Worm (Caenorhabditis elegans) whole organism, young adult: ENCODE results near the gene zipt-2.2.

Source experiments
- B0035.1 ChIP-seq: sonication (generic microtip); optimal IDR thresholded peaks from 2 replicates; lab custom pipeline; 2016; ENCODE audit warnings: missing genetic modification characterization, mild to moderate bottlenecking, missing compliant biosample characterization, missing genotype, missing genetic modification reagents
- C06A6.2 ChIP-seq: fragments of 200-800 bp; sonication (Bioruptor generic); conservative IDR thresholded peaks from 2 replicates; pipeline ENCODE4 v1.3.6; 2022; ENCODE audit warnings: missing genetic modification characterization, missing compliant biosample characterization
- C17E4.6 ChIP-seq: fragments of 200-800 bp; sonication (Bioruptor generic); IDR thresholded peaks from 2 replicates; pipeline ENCODE4 v1.3.6; 2022; ENCODE audit warnings: missing genetic modification reagents, missing genetic modification characterization, missing compliant biosample characterization
- F39B2.1 ChIP-seq: fragments of 200-800 bp; sonication (Bioruptor generic); IDR thresholded peaks from 2 replicates; pipeline ENCODE4 v1.3.6; 2022; ENCODE audit warnings: missing genetic modification reagents, missing genetic modification characterization, missing compliant biosample characterization
- T07F8.4 ChIP-seq: sonication (generic microtip); optimal IDR thresholded peaks from 2 replicates; lab custom pipeline; 2016; ENCODE audit warnings: mild to moderate bottlenecking, missing genetic modification characterization, moderate library complexity, missing compliant biosample characterization
- Y53G8AR.9 ChIP-seq: fragments of 200-800 bp; sonication (Bioruptor generic); conservative IDR thresholded peaks from 2 replicates; pipeline ENCODE4 v1.3.6; 2022; ENCODE audit warnings: missing genetic modification reagents, missing genetic modification characterization, missing compliant biosample characterization
- aptf-3 ChIP-seq: fragments of 200-800 bp; sonication (Bioruptor generic); IDR thresholded peaks from 2 replicates; pipeline ENCODE4 v1.3.6; 2022; ENCODE audit warnings: missing genetic modification characterization, missing compliant biosample characterization
- atf-7 ChIP-seq: sonication (generic microtip); optimal IDR thresholded peaks from 2 replicates; lab custom pipeline; 2017; ENCODE audit warnings: mild to moderate bottlenecking, missing genetic modification characterization, missing compliant biosample characterization
- athp-1 ChIP-seq: sonication (generic microtip); optimal IDR thresholded peaks from 2 replicates; lab custom pipeline; 2017; ENCODE audit warnings: mild to moderate bottlenecking, missing genetic modification characterization, missing compliant biosample characterization
- cebp-1 ChIP-seq, 2 experiments: fragments of 200-800 bp in 1 of 2; sonication (Bioruptor generic) in 1 of 2; sonication (generic microtip) in 1 of 2; IDR thresholded peaks in 1 of 2; optimal IDR thresholded peaks in 1 of 2; 2 replicates each; pipeline versions ENCODE4 v1.3.6 to Lab custom; 2017 to 2022; ENCODE audit warnings: missing compliant biosample characterization in 2 of 2, missing genetic modification characterization in 2 of 2, mild to moderate bottlenecking in 1 of 2, missing genetic modification reagents in 1 of 2, moderate library complexity in 1 of 2
- ceh-40 ChIP-seq: fragments of 200-800 bp; sonication (Bioruptor generic); IDR thresholded peaks from 2 replicates; pipeline ENCODE4 v1.3.6; 2022; ENCODE audit warnings: missing genetic modification characterization, missing compliant biosample characterization
- ceh-79 ChIP-seq: sonication (generic microtip); optimal IDR thresholded peaks from 2 replicates; lab custom pipeline; 2017; ENCODE audit warnings: mild to moderate bottlenecking, missing genetic modification characterization, missing compliant biosample characterization
- ets-4 ChIP-seq: fragments of 200-800 bp; sonication (Bioruptor generic); optimal IDR thresholded peaks from 2 replicates; lab custom pipeline; 2018; ENCODE audit warnings: mild to moderate bottlenecking, missing genetic modification characterization, missing compliant biosample characterization
- gei-17 ChIP-seq: fragments of 200-800 bp; sonication (Bioruptor generic); optimal IDR thresholded peaks from 2 replicates; lab custom pipeline; 2018; ENCODE audit warnings: mild to moderate bottlenecking, missing genetic modification characterization, missing compliant biosample characterization
- hlh-12 ChIP-seq: sonication (generic microtip); optimal IDR thresholded peaks from 2 replicates; lab custom pipeline; 2016; ENCODE audit warnings: missing genetic modification characterization, missing compliant biosample characterization
- hlh-26 ChIP-seq: fragments of 200-800 bp; sonication (Bioruptor generic); conservative IDR thresholded peaks from 2 replicates; pipeline ENCODE4 v1.3.6; 2022; ENCODE audit warnings: missing genetic modification reagents, missing genetic modification characterization, missing compliant biosample characterization
- lag-1 ChIP-seq: fragments of 200-800 bp; sonication (Bioruptor generic); IDR thresholded peaks from 2 replicates; pipeline ENCODE4 v1.3.6; 2022; ENCODE audit warnings: missing genetic modification reagents, missing genetic modification characterization, missing compliant biosample characterization
- lin-26 ChIP-seq: fragments of 200-800 bp; sonication (Bioruptor generic); IDR thresholded peaks from 2 replicates; pipeline ENCODE4 v1.3.6; 2022; ENCODE audit warnings: missing genetic modification reagents, missing genetic modification characterization, missing compliant biosample characterization
- lsl-1 ChIP-seq: fragments of 200-800 bp; sonication (Bioruptor generic); optimal IDR thresholded peaks from 2 replicates; lab custom pipeline; 2018; ENCODE audit warnings: mild to moderate bottlenecking, missing genetic modification characterization, moderate library complexity, missing compliant biosample characterization
- lsy-27 ChIP-seq: sonication (generic microtip); optimal IDR thresholded peaks from 2 replicates; lab custom pipeline; 2017; ENCODE audit warnings: missing genetic modification characterization, mild to moderate bottlenecking, missing compliant biosample characterization, antibody characterized with exemption, missing genotype, borderline replicate concordance; ENCODE audit not compliant: insufficient read depth
- madf-6 ChIP-seq: fragments of 200-800 bp; sonication (Bioruptor generic); IDR thresholded peaks from 2 replicates; pipeline ENCODE4 v1.3.6; 2022; ENCODE audit warnings: missing genetic modification reagents, missing genetic modification characterization, missing compliant biosample characterization
- mcd-1 ChIP-seq: fragments of 200-800 bp; sonication (Bioruptor generic); IDR thresholded peaks from 2 replicates; pipeline ENCODE4 v1.3.6; 2022; ENCODE audit warnings: missing genetic modification reagents, missing genetic modification characterization, missing compliant biosample characterization
- mel-28 ChIP-seq: sonication (generic microtip); optimal IDR thresholded peaks from 2 replicates; lab custom pipeline; 2016; ENCODE audit warnings: borderline replicate concordance, mild to moderate bottlenecking, missing genetic modification characterization, missing compliant biosample characterization
- mes-4 ChIP-seq: sonication (generic microtip); optimal IDR thresholded peaks from 2 replicates; lab custom pipeline; 2016; ENCODE audit warnings: missing genotype, missing genetic modification characterization, missing compliant biosample characterization
- nfya-1 ChIP-seq: sonication (generic microtip); optimal IDR thresholded peaks from 2 replicates; lab custom pipeline; 2017; ENCODE audit warnings: antibody characterized with exemption, missing compliant biosample characterization, missing genetic modification characterization, borderline replicate concordance; ENCODE audit not compliant: insufficient read depth
- nfyb-1 ChIP-seq: fragments of 200-800 bp; sonication (Bioruptor generic); IDR thresholded peaks from 2 replicates; pipeline ENCODE4 v1.3.6; 2022; ENCODE audit warnings: missing genetic modification reagents, missing genetic modification characterization, missing compliant biosample characterization
- nhr-120 ChIP-seq: fragments of 200-800 bp; sonication (Bioruptor generic); IDR thresholded peaks from 2 replicates; pipeline ENCODE4 v1.3.6; 2022; ENCODE audit warnings: missing genetic modification characterization, missing compliant biosample characterization
- nhr-80 ChIP-seq: sonication (generic microtip); optimal IDR thresholded peaks from 2 replicates; lab custom pipeline; 2016; ENCODE audit warnings: missing genetic modification characterization, missing compliant biosample characterization
- pbrm-1 ChIP-seq: fragments of 200-800 bp; sonication (Bioruptor generic); IDR thresholded peaks from 2 replicates; pipeline ENCODE4 v1.3.6; 2022; ENCODE audit warnings: missing genetic modification reagents, missing genetic modification characterization, missing compliant biosample characterization
- pha-4 ChIP-seq: fragments of 150-350 bp; sonication (generic microtip); optimal IDR thresholded peaks from 2 replicates; lab custom pipeline; 2014; ENCODE audit warnings: missing biosample characterization, missing genetic modification reagents, missing genetic modification characterization
- rcor-1 ChIP-seq: fragments of 200-800 bp; sonication (Bioruptor generic); IDR thresholded peaks from 2 replicates; pipeline ENCODE4 v1.3.6; 2022; ENCODE audit warnings: missing genetic modification reagents, missing genetic modification characterization, missing compliant biosample characterization
- snpc-3.4 ChIP-seq: sonication (generic microtip); optimal IDR thresholded peaks from 2 replicates; lab custom pipeline; 2017; ENCODE audit warnings: missing genetic modification characterization, mild to moderate bottlenecking, missing compliant biosample characterization, antibody characterized with exemption, moderate library complexity, missing genotype, missing genetic modification reagents
- snpc-4 ChIP-seq, 5 experiments: fragments of 150-350 bp in 1 of 5; sonication (generic microtip) in 4 of 5; optimal IDR thresholded peaks; 2 replicates each; lab custom pipeline; 2014 to 2018; ENCODE audit warnings: missing genetic modification characterization in 5 of 5, missing biosample characterization in 3 of 5, antibody characterized with exemption in 2 of 5, mild to moderate bottlenecking in 2 of 5, missing compliant biosample characterization in 2 of 5, missing genotype in 2 of 5, moderate library complexity in 2 of 5, missing genetic modification reagents in 1 of 5
- sptf-2 ChIP-seq: fragments of 200-800 bp; sonication (Bioruptor generic); optimal IDR thresholded peaks from 2 replicates; lab custom pipeline; 2018; ENCODE audit warnings: mild to moderate bottlenecking, missing genetic modification characterization, missing compliant biosample characterization
- tbx-9 ChIP-seq: sonication (generic microtip); optimal IDR thresholded peaks from 2 replicates; lab custom pipeline; 2016; ENCODE audit warnings: borderline replicate concordance, missing genetic modification characterization, inconsistent platforms, missing compliant biosample characterization
- unc-62 ChIP-seq: fragments of 150-350 bp; optimal IDR thresholded peaks from 2 replicates; lab custom pipeline; 2014; ENCODE audit warnings: missing biosample characterization, missing genetic modification reagents, missing genetic modification characterization
- xnd-1 ChIP-seq: sonication (generic microtip); optimal IDR thresholded peaks from 2 replicates; lab custom pipeline; 2016; ENCODE audit warnings: missing genotype, missing genetic modification reagents, missing genetic modification characterization, missing compliant biosample characterization
- zfh-2 ChIP-seq: fragments of 200-800 bp; sonication (Bioruptor generic); conservative IDR thresholded peaks from 2 replicates; pipeline ENCODE4 v1.3.6; 2022; ENCODE audit warnings: missing genetic modification reagents, missing genetic modification characterization, missing compliant biosample characterization
- ztf-18 ChIP-seq: sonication (generic microtip); optimal IDR thresholded peaks from 2 replicates; lab custom pipeline; 2016; ENCODE audit warnings: missing genotype, mild to moderate bottlenecking, missing genetic modification characterization, missing compliant biosample characterization
- ztf-22 ChIP-seq: fragments of 200-800 bp; sonication (Bioruptor generic); optimal IDR thresholded peaks from 2 replicates; lab custom pipeline; 2018; ENCODE audit warnings: mild to moderate bottlenecking, missing genetic modification characterization, moderate library complexity, missing compliant biosample characterization
- ztf-3 ChIP-seq: fragments of 200-800 bp; sonication (Bioruptor generic); optimal IDR thresholded peaks from 2 replicates; lab custom pipeline; 2018; ENCODE audit warnings: mild to moderate bottlenecking, missing genetic modification characterization, missing compliant biosample characterization

The zipt-2.2 gene

ce11 chrIV:4215349-4215748, 19.8 kb downstream of the zipt-2.2 start (continued):
- TF ChIP-seq atf-7 (tag; lab: Kevin White, UChicago) (no peak), madf-6 (GFP tag; lab: Robert Waterston, UW) (no peak), cebp-1 (GFP tag; IDR thresholded peaks at IDR 0.05; lab: Robert Waterston, UW) (no peak), cebp-1 (tag; optimal IDR thresholded peaks at IDR 0.05; lab: Kevin White, UChicago) (peak; percentile 36), snpc-4 (GFP tag; optimal IDR thresholded peaks at IDR 0.05; lab: Kevin White, UChicago) (no peak), snpc-4 (tag; optimal IDR thresholded peaks at IDR 0.05; lab: Kevin White, UChicago) (no peak), nhr-120 (no peak), ceh-79 (no peak), Y53G8AR.9 (no peak), ztf-22 (no peak), snpc-3.4 (no peak), C17E4.6 (GFP tag; lab: Robert Waterston, UW) (no peak), B0035.1 (tag; lab: Kevin White, UChicago) (no peak), nfyb-1 (GFP tag; lab: Robert Waterston, UW) (no peak), unc-62 (GFP tag; lab: Kevin White, UChicago) (no peak), mes-4 (no peak), F39B2.1 (GFP tag; lab: Robert Waterston, UW) (no peak), xnd-1 (tag; lab: Kevin White, UChicago) (no peak), sptf-2 (no peak)

- peak; percentile 54 for TF ChIP-seq nhr-80 (tag; lab: Kevin White, UChicago)
- TF ChIP-seq zfh-2 (GFP tag; lab: Robert Waterston, UW) = no peak
- no peak for TF ChIP-seq tbx-9 (tag; lab: Kevin White, UChicago)
- no peak for TF ChIP-seq lsl-1 (GFP tag; lab: Kevin White, UChicago)
- no peak for TF ChIP-seq athp-1
- TF ChIP-seq atf-7 (tag; lab: Kevin White, UChicago) = peak; percentile 95
Observed at ce11 chrIV:4212733-4213132, 22.4 kb downstream of the zipt-2.2 start.

ce11 chrIV:4210868-4211267, 24.3 kb downstream of the zipt-2.2 start:
- TF ChIP-seq zfh-2 (GFP tag; lab: Robert Waterston, UW) (peak; percentile 90), aptf-3 (GFP tag; lab: Robert Waterston, UW) (no peak)

ce11 chrIV:4209084-4209483, 26.1 kb downstream of the zipt-2.2 start:
- TF ChIP-seq pha-4 (tag; lab: Kevin White, UChicago) (peak; percentile 45), xnd-1 (tag; lab: Kevin White, UChicago) (no peak)
- TF ChIP-seq, all 124 proteins: peak for 1

ce11 chrIV:4207088-4207487, 28.1 kb downstream of the zipt-2.2 start, which contains the start of gene osgn-1:
Gene osgn-1 (plus strand): TSS chrIV:4207388.
- no peak for TF ChIP-seq rcor-1 (GFP tag; lab: Robert Waterston, UW)
- no peak for TF ChIP-seq hlh-12 (tag; lab: Kevin White, UChicago)
- TF ChIP-seq ceh-40 (GFP tag; lab: Robert Waterston, UW) = no peak
- TF ChIP-seq T07F8.4 (tag; lab: Kevin White, UChicago) = no peak
- no peak for TF ChIP-seq gei-17
- TF ChIP-seq C06A6.2 (GFP tag; lab: Robert Waterston, UW) = no peak
- no peak for TF ChIP-seq ets-4 (GFP tag; lab: Kevin White, UChicago)
- no peak for TF ChIP-seq ztf-18 (tag; lab: Kevin White, UChicago)
- no peak for TF ChIP-seq lin-26 (GFP tag; lab: Robert Waterston, UW)
- TF ChIP-seq mcd-1 (GFP tag; lab: Robert Waterston, UW) = no peak
- no peak for TF ChIP-seq mel-28 (tag; lab: Kevin White, UChicago)
- TF ChIP-seq ztf-3 = no peak
- no peak for TF ChIP-seq F39B2.1 (GFP tag; lab: Robert Waterston, UW)
- no peak for TF ChIP-seq nfya-1
- no peak for TF ChIP-seq pbrm-1 (GFP tag; lab: Robert Waterston, UW)
- TF ChIP-seq hlh-26 = no peak
- TF ChIP-seq lsy-27 (tag; lab: Kevin White, UChicago) = no peak
- TF ChIP-seq lag-1 (GFP tag; lab: Robert Waterston, UW) = no peak
